Worm (Caenorhabditis elegans) whole organism, midembryonic: Measurements from ENCODE around the gene Y57G7A.11.
A peak's percentile ranks its signal among the peaks of the same experiment; 100 is the strongest.

Experiments used
- T22C8.4 ChIP-seq: fragments of 200-800 bp; sonication (Bioruptor generic); IDR thresholded peaks from 2 replicates; pipeline ENCODE4 v1.3.6; 2022; ENCODE audit warnings: missing genetic modification characterization, missing compliant biosample characterization
- cog-1 ChIP-seq: sonication (generic microtip); optimal IDR thresholded peaks from 2 replicates; lab custom pipeline; 2016; ENCODE audit warnings: missing genetic modification characterization, missing compliant biosample characterization
- flt-1 ChIP-seq: fragments of 200-800 bp; sonication (Bioruptor generic); IDR thresholded peaks from 2 replicates; pipeline ENCODE4 v1.3.6; 2022; ENCODE audit warnings: missing genetic modification characterization, missing compliant biosample characterization
- klf-2 ChIP-seq: fragments of 200-800 bp; sonication (Bioruptor generic); conservative IDR thresholded peaks from 2 replicates; pipeline ENCODE4 v1.3.6; 2022; ENCODE audit warnings: missing genetic modification reagents, missing genetic modification characterization, missing compliant biosample characterization
- med-1 ChIP-seq: sonication (generic microtip); optimal IDR thresholded peaks from 2 replicates; lab custom pipeline; 2017; ENCODE audit warnings: missing genetic modification characterization, mild to moderate bottlenecking, missing compliant biosample characterization, antibody characterized with exemption, missing genetic modification reagents; ENCODE audit not compliant: insufficient read depth
- ref-1 ChIP-seq: fragments of 200-800 bp; sonication (Bioruptor generic); conservative IDR thresholded peaks from 2 replicates; pipeline ENCODE4 v1.3.6; 2022; ENCODE audit warnings: missing genetic modification reagents, missing genetic modification characterization, missing compliant biosample characterization
- tab-1 ChIP-seq: fragments of 200-800 bp; sonication (Bioruptor generic); IDR thresholded peaks from 2 replicates; pipeline ENCODE4 v1.3.6; 2022; ENCODE audit warnings: missing genetic modification characterization, missing compliant biosample characterization
- ztf-23 ChIP-seq: fragments of 200-800 bp; sonication (Bioruptor generic); IDR thresholded peaks from 2 replicates; pipeline ENCODE4 v1.3.6; 2022; ENCODE audit warnings: missing genetic modification reagents, missing genetic modification characterization, missing compliant biosample characterization
- ztf-29 ChIP-seq: fragments of 200-800 bp; sonication (Bioruptor generic); IDR thresholded peaks from 2 replicates; pipeline ENCODE4 v1.3.6; 2022; ENCODE audit warnings: missing genetic modification reagents, missing genetic modification characterization, missing compliant biosample characterization

The Y57G7A.11 gene

ce11 chrII:1309892-1310516, 33.3 kb upstream of the Y57G7A.11 start, which contains the start of the genes alh-6 and fcho-1:
Gene alh-6, minus strand, starts transcription at chrII:1310133.
Gene fcho-1, plus strand, starts transcription at chrII:1310515.
- TF ChIP-seq tab-1 (GFP tag; lab: Robert Waterston, UW) (no peak), cog-1 (no peak), ztf-29 (no peak)

- TF ChIP-seq cog-1, result no peak
- no peak for TF ChIP-seq ztf-29
- TF ChIP-seq med-1 (GFP tag; lab: Kevin White, UChicago), result no peak
- TF ChIP-seq klf-2 (GFP tag; lab: Robert Waterston, UW), result no peak
- no peak for TF ChIP-seq flt-1
- TF ChIP-seq T22C8.4, result no peak
- TF ChIP-seq tab-1 (GFP tag; lab: Robert Waterston, UW), result no peak
- TF ChIP-seq ref-1 (GFP tag; lab: Robert Waterston, UW), result no peak
- no peak for TF ChIP-seq ztf-23 (GFP tag; lab: Robert Waterston, UW)
Measured at ce11 chrII:1306550-1306949, 29.9 kb upstream of the Y57G7A.11 start.

ce11 chrII:1306036-1306435, 29.4 kb upstream of the Y57G7A.11 start, which contains the start of gene emc-2:
Gene emc-2, minus strand, starts transcription at chrII:1306136.
- 0 out of 2 replicates have a peak, but pooled peaks have one; percentile 32 for TF ChIP-seq T22C8.4
- no peak for TF ChIP-seq flt-1

- no peak for TF ChIP-seq ref-1 (GFP tag; lab: Robert Waterston, UW)
Measured at ce11 chrII:1301554-1301953, 24.9 kb upstream of the Y57G7A.11 start, which contains the start of gene glb-31. Gene glb-31, minus strand, starts transcription at chrII:1301654.

ce11 chrII:1298169-1298568, 21.5 kb upstream of the Y57G7A.11 start, which contains the start of gene Y57G7A.1:
Gene Y57G7A.1, plus strand, starts transcription at chrII:1298469.
- TF ChIP-seq ztf-29 (no peak), ztf-23 (GFP tag; lab: Robert Waterston, UW) (no peak), ref-1 (GFP tag; lab: Robert Waterston, UW) (no peak), flt-1 (no peak), med-1 (GFP tag; lab: Kevin White, UChicago) (no peak), cog-1 (no peak), klf-2 (GFP tag; lab: Robert Waterston, UW) (no peak), tab-1 (GFP tag; lab: Robert Waterston, UW) (no peak), T22C8.4 (no peak)

- TF ChIP-seq ztf-29 (no peak), flt-1 (no peak), ref-1 (GFP tag; lab: Robert Waterston, UW) (no peak), tab-1 (GFP tag; lab: Robert Waterston, UW) (no peak), T22C8.4 (no peak), klf-2 (GFP tag; lab: Robert Waterston, UW) (no peak), med-1 (GFP tag; lab: Kevin White, UChicago) (no peak), cog-1 (no peak), ztf-23 (GFP tag; lab: Robert Waterston, UW) (no peak)
Measured at ce11 chrII:1297697-1298093, 21.0 kb upstream of the Y57G7A.11 start.

- TF ChIP-seq med-1 (GFP tag; lab: Kevin White, UChicago) (no peak), tab-1 (GFP tag; lab: Robert Waterston, UW) (no peak), ref-1 (GFP tag; lab: Robert Waterston, UW) (no peak), klf-2 (GFP tag; lab: Robert Waterston, UW) (no peak), cog-1 (no peak), ztf-29 (no peak), flt-1 (no peak), T22C8.4 (no peak), ztf-23 (GFP tag; lab: Robert Waterston, UW) (no peak)
Measured at ce11 chrII:1297044-1297696, 20.5 kb upstream of the Y57G7A.11 start.

- TF ChIP-seq flt-1, result no peak
- no peak for TF ChIP-seq med-1 (GFP tag; lab: Kevin White, UChicago)
- no peak for TF ChIP-seq klf-2 (GFP tag; lab: Robert Waterston, UW)
- TF ChIP-seq ztf-23 (GFP tag; lab: Robert Waterston, UW), result no peak
- no peak for TF ChIP-seq tab-1 (GFP tag; lab: Robert Waterston, UW)
- no peak for TF ChIP-seq cog-1
- TF ChIP-seq T22C8.4, result no peak
- TF ChIP-seq ztf-29, result no peak
- TF ChIP-seq ref-1 (GFP tag; lab: Robert Waterston, UW), result no peak
Measured at ce11 chrII:1295776-1296175, 19.1 kb upstream of the Y57G7A.11 start, which contains the start of gene Y57G7A.2. Gene Y57G7A.2, plus strand, starts transcription at chrII:1296076.

ce11 chrII:1293157-1293556, 16.5 kb upstream of the Y57G7A.11 start, which contains the start of gene srz-64:
Gene srz-64, minus strand, starts transcription at chrII:1293257.
- no peak for TF ChIP-seq ref-1 (GFP tag; lab: Robert Waterston, UW)
- no peak for TF ChIP-seq med-1 (GFP tag; lab: Kevin White, UChicago)
- TF ChIP-seq tab-1 (GFP tag; lab: Robert Waterston, UW), result no peak
- TF ChIP-seq klf-2 (GFP tag; lab: Robert Waterston, UW), result no peak
- no peak for TF ChIP-seq ztf-29
- no peak for TF ChIP-seq T22C8.4
- TF ChIP-seq ztf-23 (GFP tag; lab: Robert Waterston, UW), result no peak
- TF ChIP-seq flt-1, result no peak
- no peak for TF ChIP-seq cog-1

- TF ChIP-seq ztf-23 (GFP tag; lab: Robert Waterston, UW) (no peak), ref-1 (GFP tag; lab: Robert Waterston, UW) (no peak), klf-2 (GFP tag; lab: Robert Waterston, UW) (no peak), T22C8.4 (no peak), flt-1 (no peak), ztf-29 (no peak), med-1 (GFP tag; lab: Kevin White, UChicago) (no peak), tab-1 (GFP tag; lab: Robert Waterston, UW) (no peak), cog-1 (no peak)
Measured at ce11 chrII:1285514-1285913, 8.8 kb upstream of the Y57G7A.11 start, which contains the start of the genes Y57G7A.6 and Y57G7A.3. Gene Y57G7A.6, minus strand, starts transcription at chrII:1285614. Gene Y57G7A.3, plus strand, starts transcription at chrII:1285782.
